Fruit fly (Drosophila melanogaster) whole organism, pupa: ENCODE measurements around the gene Pino.

ENCODE experiments used
- CG10348 ChIP-seq: fragments of 200-800 bp; sonication (Bioruptor generic); IDR thresholded peaks from 2 replicates; pipeline ENCODE4 v1.3.6; 2022; ENCODE audit warnings: missing biosample characterization, missing genetic modification characterization
- CG12605 ChIP-seq: fragments of 200-800 bp; sonication (Bioruptor generic); IDR thresholded peaks from 2 replicates; pipeline ENCODE4 v1.3.6; 2022; ENCODE audit warnings: missing biosample characterization, missing genetic modification characterization
- CG13204 ChIP-seq: fragments of 200-800 bp; sonication (Bioruptor generic); optimal IDR thresholded peaks from 2 replicates; lab custom pipeline; 2018; ENCODE audit warnings: missing biosample characterization, mild to moderate bottlenecking, missing genetic modification characterization, moderate library complexity
- CG14655 ChIP-seq: fragments of 200-800 bp; sonication (Bioruptor generic); optimal IDR thresholded peaks from 3 replicates; lab custom pipeline; 2017; ENCODE audit warnings: mild to moderate bottlenecking, missing biosample characterization, missing genetic modification reagents, missing genetic modification characterization
- CG15710 ChIP-seq: fragments of 200-800 bp; sonication (Bioruptor generic); optimal IDR thresholded peaks from 2 replicates; lab custom pipeline; 2018; ENCODE audit warnings: missing biosample characterization, mild to moderate bottlenecking, missing genetic modification characterization, moderate library complexity
- CG17806 ChIP-seq: fragments of 200-800 bp; sonication (Bioruptor generic); optimal IDR thresholded peaks from 2 replicates; lab custom pipeline; 2018; ENCODE audit warnings: missing biosample characterization, mild to moderate bottlenecking, missing genetic modification characterization, moderate library complexity
- CG32121 ChIP-seq: fragments of 200-800 bp; sonication (Bioruptor generic); IDR thresholded peaks from 2 replicates; pipeline ENCODE4 v1.3.6; 2022; ENCODE audit warnings: missing biosample characterization, missing genetic modification characterization
- CG34367 ChIP-seq: fragments of 200-800 bp; sonication (Bioruptor generic); optimal IDR thresholded peaks from 2 replicates; lab custom pipeline; 2018; ENCODE audit warnings: missing biosample characterization, mild to moderate bottlenecking, missing genetic modification characterization
- CG4496 ChIP-seq: fragments of 200-800 bp; sonication (Bioruptor generic); IDR thresholded peaks from 3 replicates; pipeline ENCODE4 v1.3.6; 2022; ENCODE audit warnings: missing biosample characterization, missing genetic modification characterization
- CG8159 ChIP-seq: fragments of 200-800 bp; sonication (Bioruptor generic); optimal IDR thresholded peaks from 3 replicates; lab custom pipeline; 2018; ENCODE audit warnings: missing biosample characterization, mild to moderate bottlenecking, missing genetic modification characterization, moderate library complexity
- CG8301 ChIP-seq: fragments of 200-800 bp; sonication (Bioruptor generic); optimal IDR thresholded peaks from 2 replicates; lab custom pipeline; 2018; ENCODE audit warnings: missing biosample characterization, mild to moderate bottlenecking, missing genetic modification characterization
- CG9948 ChIP-seq: fragments of 200-800 bp; sonication (Bioruptor generic); optimal IDR thresholded peaks from 2 replicates; lab custom pipeline; 2018; ENCODE audit warnings: missing biosample characterization, mild to moderate bottlenecking, missing genetic modification characterization, moderate library complexity
- D1 ChIP-seq: fragments of 200-800 bp; sonication (Bioruptor generic); optimal IDR thresholded peaks from 2 replicates; lab custom pipeline; 2018; ENCODE audit warnings: missing biosample characterization, mild to moderate bottlenecking, missing genetic modification characterization, moderate library complexity
- EcR ChIP-seq: fragments of 200-800 bp; sonication (Bioruptor generic); optimal IDR thresholded peaks from 3 replicates; lab custom pipeline; 2019; ENCODE audit warnings: missing biosample characterization, missing genetic modification characterization, mild to moderate bottlenecking, moderate library complexity, missing genetic modification reagents
- Ets98B ChIP-seq: fragments of 200-800 bp; sonication (Bioruptor generic); IDR thresholded peaks from 2 replicates; pipeline ENCODE4 v1.3.6; 2022; ENCODE audit warnings: missing biosample characterization, missing genetic modification characterization
- Pif1A ChIP-seq: fragments of 200-800 bp; sonication (Bioruptor generic); optimal IDR thresholded peaks from 3 replicates; lab custom pipeline; 2016; ENCODE audit warnings: missing biosample characterization, missing genetic modification characterization
- Pif1B ChIP-seq: fragments of 200-800 bp; sonication (Bioruptor generic); optimal IDR thresholded peaks from 3 replicates; lab custom pipeline; 2016; ENCODE audit warnings: missing biosample characterization, missing genetic modification characterization
- Snoo ChIP-seq: fragments of 200-800 bp; sonication (Bioruptor generic); optimal IDR thresholded peaks from 3 replicates; lab custom pipeline; 2017; ENCODE audit warnings: missing biosample characterization, mild to moderate bottlenecking, missing genetic modification characterization, inconsistent platforms
- fd96Ca ChIP-seq: fragments of 200-800 bp; sonication (Bioruptor generic); IDR thresholded peaks from 3 replicates; pipeline ENCODE4 v1.3.6; 2022; ENCODE audit warnings: missing biosample characterization, missing genetic modification characterization
- gl ChIP-seq: fragments of 200-800 bp; sonication (Bioruptor generic); optimal IDR thresholded peaks from 2 replicates; lab custom pipeline; 2018; ENCODE audit warnings: missing biosample characterization, mild to moderate bottlenecking, missing genetic modification characterization
- rn ChIP-seq: fragments of 200-800 bp; sonication (Bioruptor generic); IDR thresholded peaks from 2 replicates; pipeline ENCODE4 v1.3.6; 2022; ENCODE audit warnings: missing biosample characterization, missing genetic modification characterization

Gene Pino

dm6 chr2L:1128932-1129887, at the start of gene Pino, which contains the start of gene TBC1D23:
Gene Pino, minus strand, starts transcription at chr2L:1128953.
Gene TBC1D23, plus strand, starts transcription at chr2L:1129316.
- no peak for TF ChIP-seq CG10348 (GFP tag; lab: Robert Waterston, UW)
- no peak for TF ChIP-seq CG13204 (GFP tag; lab: Kevin White, UChicago)
- no peak for TF ChIP-seq EcR (GFP tag; lab: Kevin White, UChicago)
- TF ChIP-seq rn (GFP tag; lab: Robert Waterston, UW), result 0 out of 2 replicates have a peak, but pooled peaks have one; percentile 18
- 0 out of 2 replicates have a peak, but pooled peaks have one; percentile 18 for TF ChIP-seq CG12605 (GFP tag; lab: Robert Waterston, UW)
- peak; percentile 73 for TF ChIP-seq CG4496 (GFP tag; lab: Robert Waterston, UW)
- no peak for TF ChIP-seq D1
- peak; percentile 59 for TF ChIP-seq Ets98B
- peak; percentile 59 for TF ChIP-seq CG17806 (tag; lab: Kevin White, UChicago)
- no peak for TF ChIP-seq Pif1A (GFP tag; lab: Kevin White, UChicago)
- TF ChIP-seq Pif1B (GFP tag; lab: Kevin White, UChicago), result peak; percentile 48
- peak; percentile 72 for TF ChIP-seq CG8159 (tag; lab: Kevin White, UChicago)
- TF ChIP-seq CG8301 (tag; lab: Kevin White, UChicago), result peak; percentile 58
- no peak for TF ChIP-seq gl (tag; lab: Kevin White, UChicago)
- peak; percentile 66 for TF ChIP-seq CG32121 (GFP tag; lab: Robert Waterston, UW)
- peak; percentile 68 for TF ChIP-seq CG9948
- TF ChIP-seq CG15710 (tag; lab: Kevin White, UChicago), result peak; percentile 69
- TF ChIP-seq CG14655 (GFP tag; lab: Kevin White, UChicago), result peak; percentile 69
- peak; percentile 47 for TF ChIP-seq Snoo (tag; lab: Kevin White, UChicago)
- TF ChIP-seq CG34367, result peak; percentile 59
- TF ChIP-seq fd96Ca (GFP tag; lab: Robert Waterston, UW), result peak; percentile 45; the same call in 1 of the 3 replicates

dm6 chr2L:1177522-1177921, 48.8 kb upstream of the Pino start, which contains the start of gene CG4896:
Gene CG4896, plus strand, starts transcription at chr2L:1177690.
- peak; percentile 68 for TF ChIP-seq CG4496 (GFP tag; lab: Robert Waterston, UW)
- peak; percentile 21 for TF ChIP-seq CG15710 (tag; lab: Kevin White, UChicago)
- TF ChIP-seq Pif1A (GFP tag; lab: Kevin White, UChicago), result no peak
- TF ChIP-seq CG32121 (GFP tag; lab: Robert Waterston, UW), result no peak
- no peak for TF ChIP-seq D1
- no peak for TF ChIP-seq CG10348 (GFP tag; lab: Robert Waterston, UW)
- no peak for TF ChIP-seq CG12605 (GFP tag; lab: Robert Waterston, UW)
- TF ChIP-seq CG13204 (GFP tag; lab: Kevin White, UChicago), result no peak
- TF ChIP-seq fd96Ca (GFP tag; lab: Robert Waterston, UW), result no peak
- no peak for TF ChIP-seq CG8301 (tag; lab: Kevin White, UChicago)
- no peak for TF ChIP-seq rn (GFP tag; lab: Robert Waterston, UW)
- TF ChIP-seq Snoo (tag; lab: Kevin White, UChicago), result no peak
- peak; percentile 48 for TF ChIP-seq Ets98B
- TF ChIP-seq CG8159 (tag; lab: Kevin White, UChicago), result no peak
- peak; percentile 14 for TF ChIP-seq gl (tag; lab: Kevin White, UChicago)
- no peak for TF ChIP-seq Pif1B (GFP tag; lab: Kevin White, UChicago)
- TF ChIP-seq CG14655 (GFP tag; lab: Kevin White, UChicago), result no peak
- TF ChIP-seq CG9948, result no peak

dm6 chr2L:1172704-1173107, 44.0 kb upstream of the Pino start, which contains the start of the genes Charon and CG4887:
Gene Charon, minus strand, starts transcription at chr2L:1172805.
Gene CG4887, plus strand, starts transcription at chr2L:1173009.
- TF ChIP-seq CG32121 (GFP tag; lab: Robert Waterston, UW), result 0 out of 2 replicates have a peak, but pooled peaks have one; percentile 16
- TF ChIP-seq rn (GFP tag; lab: Robert Waterston, UW), result peak; percentile 49; the same call in 1 of the 2 replicates
- peak; percentile 63 for TF ChIP-seq CG17806 (tag; lab: Kevin White, UChicago)
- peak; percentile 84 for TF ChIP-seq EcR (GFP tag; lab: Kevin White, UChicago)
- peak; percentile 80 for TF ChIP-seq CG15710 (tag; lab: Kevin White, UChicago)
- peak; percentile 59 for TF ChIP-seq CG9948
- peak; percentile 73 for TF ChIP-seq CG8159 (tag; lab: Kevin White, UChicago)
- TF ChIP-seq Pif1B (GFP tag; lab: Kevin White, UChicago), result no peak
- TF ChIP-seq Ets98B, result peak; percentile 55
- peak; percentile 74 for TF ChIP-seq CG4496 (GFP tag; lab: Robert Waterston, UW)
- no peak for TF ChIP-seq CG14655 (GFP tag; lab: Kevin White, UChicago)
- TF ChIP-seq CG10348 (GFP tag; lab: Robert Waterston, UW), result no peak
- peak; percentile 26; the same call in 1 of the 3 replicates for TF ChIP-seq fd96Ca (GFP tag; lab: Robert Waterston, UW)
- TF ChIP-seq D1, result no peak
- TF ChIP-seq Pif1A (GFP tag; lab: Kevin White, UChicago), result no peak
- TF ChIP-seq CG8301 (tag; lab: Kevin White, UChicago), result no peak
- peak; percentile 70 for TF ChIP-seq Snoo (tag; lab: Kevin White, UChicago)

DNA sequence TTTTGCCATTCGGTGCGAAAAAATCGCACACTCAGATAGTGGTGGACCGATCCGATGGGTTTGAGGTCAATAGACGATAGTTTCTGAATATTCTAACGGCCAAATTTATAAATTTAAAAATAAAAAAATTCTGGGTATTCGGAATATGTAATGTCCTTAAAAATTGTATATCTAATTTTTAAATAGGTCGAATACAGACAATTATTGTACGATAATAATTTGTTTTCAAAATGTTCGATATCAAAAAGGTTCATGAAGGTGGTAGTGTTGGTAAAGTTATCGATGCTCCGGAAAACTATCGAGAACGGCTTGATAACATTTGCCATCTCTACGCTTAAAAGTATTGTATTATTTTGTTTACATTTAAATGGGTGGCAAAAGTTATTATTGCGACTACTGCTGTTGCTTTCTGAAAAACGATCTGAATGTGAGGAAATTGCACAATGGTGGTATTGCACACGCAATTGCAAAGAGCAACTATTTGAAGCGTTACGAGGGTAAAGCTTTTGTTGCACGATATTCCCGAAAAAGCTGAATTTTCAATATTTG, 41.2 kb upstream of the Pino start, which contains the start of the genes CG31922 and Plap:
Gene CG31922, plus strand, starts transcription at position 315 of the 549 bp plus-strand sequence.
Gene Plap, minus strand, starts transcription at position 499 of the 549 bp plus-strand sequence.
- TF ChIP-seq CG9948 (peak; percentile 22), fd96Ca (GFP tag; lab: Robert Waterston, UW) (0 out of 3 replicates have a peak, but pooled peaks have one; percentile 22), rn (GFP tag; lab: Robert Waterston, UW) (no peak), CG34367 (peak; percentile 3), CG14655 (GFP tag; lab: Kevin White, UChicago) (no peak), Pif1B (GFP tag; lab: Kevin White, UChicago) (no peak), CG15710 (tag; lab: Kevin White, UChicago) (peak; percentile 63), CG4496 (GFP tag; lab: Robert Waterston, UW) (no peak), CG10348 (GFP tag; lab: Robert Waterston, UW) (no peak), CG32121 (GFP tag; lab: Robert Waterston, UW) (no peak), Ets98B (peak; percentile 24; the same call in 1 of the 2 replicates), CG17806 (tag; lab: Kevin White, UChicago) (peak; percentile 42), CG8301 (tag; lab: Kevin White, UChicago) (no peak), gl (tag; lab: Kevin White, UChicago) (no peak), CG13204 (GFP tag; lab: Kevin White, UChicago) (no peak), CG12605 (GFP tag; lab: Robert Waterston, UW) (no peak), D1 (no peak), Pif1A (GFP tag; lab: Kevin White, UChicago) (no peak), CG8159 (tag; lab: Kevin White, UChicago) (peak; percentile 42), Snoo (tag; lab: Kevin White, UChicago) (peak; percentile 9), EcR (GFP tag; lab: Kevin White, UChicago) (peak; percentile 99)
- TF ChIP-seq, all 21 proteins: peak for 9
